Worm (Caenorhabditis elegans) whole organism, L3 larva: Measurements from ENCODE around the gene str-27.

ENCODE experiments used
- R02D3.7 ChIP-seq: fragments of 150-350 bp; optimal IDR thresholded peaks from 2 replicates; lab custom pipeline; 2014; ENCODE audit warnings: missing biosample characterization, missing genetic modification characterization
- ZK546.5 ChIP-seq: sonication (generic microtip); optimal IDR thresholded peaks from 2 replicates; lab custom pipeline; 2017; ENCODE audit warnings: missing biosample characterization, missing genetic modification characterization
- ama-1 ChIP-seq: fragments of 150-350 bp; optimal IDR thresholded peaks from 2 replicates; lab custom pipeline; 2018
- ceh-16 ChIP-seq: sonication (generic microtip); optimal IDR thresholded peaks from 2 replicates; lab custom pipeline; 2017; ENCODE audit warnings: missing biosample characterization, missing genetic modification characterization
- ceh-82 ChIP-seq: fragments of 150-350 bp; optimal IDR thresholded peaks from 2 replicates; lab custom pipeline; 2014; ENCODE audit warnings: missing biosample characterization, missing genetic modification characterization
- ceh-9 ChIP-seq: sonication (generic microtip); optimal IDR thresholded peaks from 2 replicates; lab custom pipeline; 2018; ENCODE audit warnings: missing biosample characterization, missing genetic modification characterization
- daf-12 ChIP-seq: fragments of 150-350 bp; optimal IDR thresholded peaks from 2 replicates; lab custom pipeline; 2014; ENCODE audit warnings: missing biosample characterization, missing genetic modification reagents, missing genetic modification characterization
- egl-27 ChIP-seq: sonication (generic microtip); optimal IDR thresholded peaks from 4 replicates; lab custom pipeline; 2017; ENCODE audit warnings: missing biosample characterization, missing genetic modification reagents, missing genetic modification characterization
- egl-5 ChIP-seq: fragments of 150-350 bp; optimal IDR thresholded peaks from 2 replicates; lab custom pipeline; 2017; ENCODE audit warnings: missing biosample characterization, missing genetic modification reagents, missing genetic modification characterization, inconsistent platforms
- elt-2 ChIP-seq: sonication (generic microtip); optimal IDR thresholded peaks from 2 replicates; lab custom pipeline; 2016; ENCODE audit warnings: missing genetic modification reagents, mild to moderate bottlenecking, missing genetic modification characterization, missing compliant biosample characterization
- elt-3 ChIP-seq, 3 experiments: fragments of 150-350 bp in 1 of 3; sonication (generic microtip) in 2 of 3; optimal IDR thresholded peaks; 2 replicates in 2 of 3; 4 replicates in 1 of 3; lab custom pipeline; 2014 to 2017; ENCODE audit warnings: missing biosample characterization in 3 of 3, missing genetic modification characterization in 3 of 3
- eor-1 ChIP-seq, 2 experiments: fragments of 150-350 bp; optimal IDR thresholded peaks; 2 replicates each; lab custom pipeline; 2014 to 2018; ENCODE audit warnings: missing biosample characterization in 2 of 2, missing genetic modification characterization in 2 of 2
- fkh-10 ChIP-seq: sonication (generic microtip); optimal IDR thresholded peaks from 2 replicates; lab custom pipeline; 2017; ENCODE audit warnings: missing biosample characterization, missing genetic modification reagents, missing genetic modification characterization
- fkh-2 ChIP-seq: fragments of 150-350 bp; optimal IDR thresholded peaks from 2 replicates; lab custom pipeline; 2014; ENCODE audit warnings: missing biosample characterization, missing genetic modification reagents, missing genetic modification characterization
- fos-1 ChIP-seq: fragments of 150-350 bp; optimal IDR thresholded peaks from 2 replicates; lab custom pipeline; 2014; ENCODE audit warnings: missing biosample characterization, missing genetic modification characterization
- hmg-11 ChIP-seq: sonication (generic microtip); optimal IDR thresholded peaks from 2 replicates; lab custom pipeline; 2016; ENCODE audit warnings: missing genetic modification characterization, missing compliant biosample characterization
- jun-1 ChIP-seq: fragments of 150-350 bp; optimal IDR thresholded peaks from 2 replicates; lab custom pipeline; 2014; ENCODE audit warnings: missing biosample characterization, missing genetic modification reagents, missing genetic modification characterization
- lin-15B ChIP-seq: fragments of 150-350 bp; optimal IDR thresholded peaks from 2 replicates; lab custom pipeline; 2014; ENCODE audit warnings: missing biosample characterization, missing genetic modification characterization
- lin-39 ChIP-seq: fragments of 150-350 bp; optimal IDR thresholded peaks from 2 replicates; lab custom pipeline; 2018; ENCODE audit warnings: missing biosample characterization, missing genetic modification reagents, missing genetic modification characterization
- lsy-12 ChIP-seq: sonication (generic microtip); optimal IDR thresholded peaks from 2 replicates; lab custom pipeline; 2016; ENCODE audit warnings: mild to moderate bottlenecking, missing genetic modification characterization, missing compliant biosample characterization
- mdl-1 ChIP-seq: fragments of 150-350 bp; optimal IDR thresholded peaks from 2 replicates; lab custom pipeline; 2014; ENCODE audit warnings: missing biosample characterization, missing genetic modification characterization
- mml-1 ChIP-seq: fragments of 150-350 bp; sonication (generic microtip); optimal IDR thresholded peaks from 3 replicates; lab custom pipeline; 2014; ENCODE audit warnings: missing biosample characterization, missing genetic modification characterization
- nhr-12 ChIP-seq: fragments of 150-350 bp; optimal IDR thresholded peaks from 2 replicates; lab custom pipeline; 2014; ENCODE audit warnings: missing biosample characterization, missing genetic modification characterization
- nhr-23 ChIP-seq: fragments of 150-350 bp; optimal IDR thresholded peaks from 2 replicates; lab custom pipeline; 2014; ENCODE audit warnings: missing biosample characterization, missing genetic modification reagents, missing genetic modification characterization
- nhr-237 ChIP-seq: fragments of 150-350 bp; optimal IDR thresholded peaks from 2 replicates; lab custom pipeline; 2014; ENCODE audit warnings: missing biosample characterization, missing genetic modification characterization
- nhr-25 ChIP-seq: sonication (generic microtip); optimal IDR thresholded peaks from 2 replicates; lab custom pipeline; 2017; ENCODE audit warnings: missing biosample characterization, missing genetic modification characterization
- nhr-28 ChIP-seq: fragments of 150-350 bp; optimal IDR thresholded peaks from 2 replicates; lab custom pipeline; 2014; ENCODE audit warnings: missing biosample characterization, missing genetic modification characterization
- nhr-43 ChIP-seq: sonication (generic microtip); optimal IDR thresholded peaks from 2 replicates; lab custom pipeline; 2016; ENCODE audit warnings: mild to moderate bottlenecking, missing genetic modification characterization, missing compliant biosample characterization; ENCODE audit not compliant: poor library complexity, severe bottlenecking
- nhr-67 ChIP-seq: fragments of 150-350 bp; optimal IDR thresholded peaks from 2 replicates; lab custom pipeline; 2014; ENCODE audit warnings: missing biosample characterization, missing genetic modification characterization
- nhr-76 ChIP-seq: fragments of 150-350 bp; sonication (generic microtip); optimal IDR thresholded peaks from 5 replicates; lab custom pipeline; 2014; ENCODE audit warnings: missing biosample characterization, missing genetic modification characterization
- nhr-77 ChIP-seq: fragments of 150-350 bp; optimal IDR thresholded peaks from 2 replicates; lab custom pipeline; 2014; ENCODE audit warnings: missing biosample characterization, missing genetic modification characterization
- pha-4 ChIP-seq: fragments of 150-350 bp; optimal IDR thresholded peaks from 2 replicates; lab custom pipeline; 2014; ENCODE audit warnings: missing biosample characterization, missing genetic modification reagents, missing genetic modification characterization
- pqm-1 ChIP-seq: fragments of 150-350 bp; optimal IDR thresholded peaks from 2 replicates; lab custom pipeline; 2017; ENCODE audit warnings: missing biosample characterization, missing genetic modification characterization, inconsistent platforms
- snpc-4 ChIP-seq: fragments of 150-350 bp; optimal IDR thresholded peaks from 2 replicates; lab custom pipeline; 2014; ENCODE audit warnings: missing biosample characterization, missing genetic modification characterization
- unc-39 ChIP-seq: sonication (generic microtip); optimal IDR thresholded peaks from 4 replicates; lab custom pipeline; 2017; ENCODE audit warnings: missing biosample characterization, missing genetic modification characterization
- unc-62 ChIP-seq: fragments of 150-350 bp; sonication (generic microtip); optimal IDR thresholded peaks from 4 replicates; lab custom pipeline; 2014; ENCODE audit warnings: missing biosample characterization, missing genetic modification reagents, missing genetic modification characterization
- zag-1 ChIP-seq: fragments of 150-350 bp; optimal IDR thresholded peaks from 2 replicates; lab custom pipeline; 2014; ENCODE audit warnings: missing biosample characterization, missing genetic modification characterization
- ztf-11 ChIP-seq: fragments of 150-350 bp; optimal IDR thresholded peaks from 2 replicates; lab custom pipeline; 2014; ENCODE audit warnings: missing biosample characterization, missing genetic modification characterization
- ztf-4 ChIP-seq: fragments of 150-350 bp; optimal IDR thresholded peaks from 2 replicates; lab custom pipeline; 2014; ENCODE audit warnings: missing biosample characterization, missing genetic modification characterization

The str-27 gene

ce11 chrV:15719570-15719969, 16.1 kb downstream of the str-27 start, which contains the start of gene Y6E2A.7:
TSS of gene Y6E2A.7 (plus strand) at chrV:15719870.
- TF ChIP-seq nhr-67 (tag; lab: Kevin White, UChicago) = no peak
- no peak for TF ChIP-seq egl-27
- no peak for TF ChIP-seq nhr-23 (tag; lab: Kevin White, UChicago)
- TF ChIP-seq ceh-9 = no peak
- no peak for TF ChIP-seq lin-15B (tag; lab: Kevin White, UChicago)
- TF ChIP-seq elt-2 = no peak
- TF ChIP-seq fos-1 (tag; lab: Kevin White, UChicago) = no peak
- no peak for TF ChIP-seq egl-5 (tag; lab: Kevin White, UChicago)
- TF ChIP-seq unc-62 (GFP tag; lab: Kevin White, UChicago) = no peak
- no peak for TF ChIP-seq nhr-43
- no peak for TF ChIP-seq daf-12
- TF ChIP-seq R02D3.7 (tag; lab: Kevin White, UChicago) = no peak
- TF ChIP-seq ceh-16 (tag; lab: Kevin White, UChicago) = no peak
- no peak for TF ChIP-seq ZK546.5 (tag; lab: Kevin White, UChicago)
- TF ChIP-seq nhr-237 (tag; lab: Kevin White, UChicago) = no peak
- no peak for TF ChIP-seq snpc-4
- no peak for TF ChIP-seq fkh-10 (GFP tag; lab: Kevin White, UChicago)
- TF ChIP-seq nhr-28 (tag; lab: Kevin White, UChicago) = no peak

DNA sequence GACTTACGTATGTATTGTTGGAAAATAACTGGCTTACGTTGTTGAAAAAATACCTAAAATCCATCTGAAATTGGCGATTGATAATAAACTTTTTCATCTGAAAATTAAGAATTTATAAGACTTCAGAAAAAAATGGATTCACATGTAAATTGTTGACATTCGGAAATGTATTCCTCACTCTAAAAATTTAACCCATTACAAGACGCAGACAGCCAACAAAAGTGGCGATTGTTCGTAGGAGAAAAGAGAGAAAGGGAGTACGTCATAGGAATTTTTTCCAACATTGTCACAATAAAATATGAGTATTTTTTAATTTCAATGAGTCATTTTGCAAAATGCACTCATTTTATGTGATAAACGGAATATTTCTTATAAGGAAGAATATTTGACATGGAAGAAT, 17.1 kb downstream of the str-27 start, which contains the start of gene Y6E2A.5:
Gene Y6E2A.5 (minus strand): TSS at position 101 of the 400 bp plus-strand sequence.
- no peak for TF ChIP-seq nhr-23 (tag; lab: Kevin White, UChicago)
- peak; percentile 1 for TF ChIP-seq pqm-1 (tag; lab: Kevin White, UChicago)

DNA sequence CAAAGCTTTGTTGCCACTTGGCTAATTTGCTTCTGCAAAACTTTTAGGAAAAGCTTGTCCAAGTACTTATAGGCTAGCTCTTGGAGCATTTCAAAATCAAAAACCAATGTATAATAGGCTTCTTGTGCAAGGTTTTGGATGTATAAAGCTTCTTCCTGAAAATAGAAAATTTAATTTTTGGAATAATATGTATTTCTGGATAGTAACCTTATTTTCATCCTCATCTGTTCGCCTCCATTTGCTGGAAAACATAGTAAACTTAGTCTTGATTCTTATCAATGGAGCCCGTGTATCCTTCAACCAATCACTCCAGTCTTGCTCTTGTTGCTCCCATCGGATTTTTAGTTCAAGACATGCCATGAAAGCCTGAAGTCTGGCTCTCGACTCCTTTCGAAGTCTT, 18.9 kb downstream of the str-27 start, which contains the start of gene Y6E2A.4:
Gene Y6E2A.4 (minus strand): TSS at position 101 of the 400 bp plus-strand sequence.
- no peak for TF ChIP-seq ZK546.5 (tag; lab: Kevin White, UChicago)

DNA sequence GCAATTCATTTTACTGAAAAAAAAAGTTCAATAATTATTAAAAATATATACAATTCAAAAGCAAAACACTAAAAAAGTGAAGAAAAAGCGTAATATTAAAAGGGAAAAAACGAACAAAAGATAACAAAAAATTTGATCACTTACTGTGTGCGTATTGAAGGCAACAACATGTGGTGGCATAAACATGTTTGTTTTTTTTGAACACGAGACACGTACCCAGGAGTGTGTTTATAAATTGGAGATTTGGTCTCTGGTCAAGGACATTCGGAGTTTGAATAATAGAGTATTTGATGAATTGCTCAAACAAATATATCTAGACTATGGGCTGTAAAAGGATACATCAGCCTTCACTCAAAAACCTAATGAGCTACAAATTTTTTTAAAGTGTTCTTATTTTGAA, 20.0 kb downstream of the str-27 start:
- TF ChIP-seq eor-1 (tag; optimal IDR thresholded peaks at IDR 0.05; lab: Kevin White, UChicago) = no peak
- TF ChIP-seq ztf-11 = no peak
- TF ChIP-seq egl-27 = no peak
- TF ChIP-seq R02D3.7 (tag; lab: Kevin White, UChicago) = no peak
- no peak for TF ChIP-seq ceh-82
- TF ChIP-seq unc-39 (tag; lab: Kevin White, UChicago) = no peak
- TF ChIP-seq mdl-1 = no peak
- TF ChIP-seq nhr-237 (tag; lab: Kevin White, UChicago) = no peak
- no peak for TF ChIP-seq lin-15B (tag; lab: Kevin White, UChicago)
- TF ChIP-seq fos-1 (tag; lab: Kevin White, UChicago) = no peak
- no peak for TF ChIP-seq ama-1 (lab: Kevin White, UChicago)
- no peak for TF ChIP-seq nhr-77 (tag; lab: Kevin White, UChicago)
- no peak for TF ChIP-seq nhr-76 (tag; lab: Kevin White, UChicago)

- TF ChIP-seq mml-1 (tag; lab: Kevin White, UChicago) (no peak), pqm-1 (tag; lab: Kevin White, UChicago) (peak; percentile 34), elt-2 (peak; percentile 11), ztf-4 (tag; lab: Kevin White, UChicago) (no peak)
These were observed 23.2 kb downstream of the str-27 start for ce11 chrV:15712385-15712784.

DNA sequence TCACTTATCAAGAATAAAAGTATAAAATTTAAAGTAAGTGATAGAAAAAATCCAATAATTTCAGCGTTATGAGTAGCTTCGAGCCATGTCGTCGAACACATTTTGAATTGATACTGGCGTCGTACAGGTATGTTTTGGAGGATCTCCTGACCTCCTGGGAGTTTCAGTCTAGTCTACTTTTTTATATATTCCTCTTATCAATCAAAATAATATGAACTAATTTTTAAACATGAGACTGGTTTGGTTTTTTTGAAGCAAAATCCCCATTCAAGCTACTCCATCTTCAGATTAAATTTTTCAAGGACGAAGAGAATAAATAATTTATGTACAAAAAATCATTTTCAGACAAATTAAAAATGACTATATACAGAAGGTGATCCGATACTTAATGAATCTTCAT, 23.7 kb downstream of the str-27 start, which contains the start of gene str-101:
Gene str-101 (minus strand): TSS at position 101 of the 400 bp plus-strand sequence.
- TF ChIP-seq zag-1 (tag; lab: Kevin White, UChicago) (no peak), lin-39 (tag; lab: Kevin White, UChicago) (no peak), ZK546.5 (tag; lab: Kevin White, UChicago) (no peak), ceh-82 (no peak), jun-1 (tag; lab: Kevin White, UChicago) (no peak), lsy-12 (tag; lab: Kevin White, UChicago) (no peak), pha-4 (tag; lab: Kevin White, UChicago) (no peak), nhr-12 (tag; lab: Kevin White, UChicago) (no peak), hmg-11 (no peak), pqm-1 (tag; lab: Kevin White, UChicago) (no peak), nhr-25 (tag; lab: Kevin White, UChicago) (no peak), unc-39 (tag; lab: Kevin White, UChicago) (no peak), daf-12 (no peak), ceh-9 (no peak), fkh-2 (tag; lab: Kevin White, UChicago) (no peak), snpc-4 (no peak), elt-3 (tag; optimal IDR thresholded peaks at IDR 0.05; lab: Kevin White, UChicago) (no peak), eor-1 (tag; optimal IDR thresholded peaks at IDR 0.05; lab: Kevin White, UChicago) (no peak)
